Fruit fly (Drosophila melanogaster): ENCODE data around the gene Mur89F.

The Mur89F gene

dm6 chr3R:17138699-17139098 lies 63.2 kb downstream of the Mur89F start, which contains the start of gene CG5265:
Gene CG5265 (plus strand): TSS chr3R:17138999.
- TF ChIP-seq dl (GFP tag; optimal IDR thresholded peaks at IDR 0.05; ENCODE audit: insufficient read depth in 1 of 2, partially characterized antibody in 2 of 2), result no peak
- TF ChIP-seq CG32264 (GFP tag; optimal IDR thresholded peaks at IDR 0.05), result no peak
- TF ChIP-seq tai (GFP tag; optimal IDR thresholded peaks at IDR 0.05), result no peak
- no peak for TF ChIP-seq pan (optimal IDR thresholded peaks at IDR 0.05)
- TF ChIP-seq Rel (GFP tag; optimal IDR thresholded peaks at IDR 0.05), result no peak
- no peak for TF ChIP-seq Rel (tag; optimal IDR thresholded peaks at IDR 0.05)
- no peak for TF ChIP-seq foxo (GFP tag; optimal IDR thresholded peaks at IDR 0.05)
- no peak for TF ChIP-seq dsf (GFP tag; optimal IDR thresholded peaks at IDR 0.05; ENCODE audit: borderline replicate concordance)
- TF ChIP-seq rgr (GFP tag; optimal IDR thresholded peaks at IDR 0.05), result no peak
- no peak for TF ChIP-seq Jra (GFP tag; optimal IDR thresholded peaks at IDR 0.05)
- TF ChIP-seq fru (GFP tag; optimal IDR thresholded peaks at IDR 0.05), result no peak
- TF ChIP-seq sv (GFP tag; optimal IDR thresholded peaks at IDR 0.05), result no peak
- TF ChIP-seq GATAd (GFP tag; optimal IDR thresholded peaks at IDR 0.05), result no peak
- TF ChIP-seq br (GFP tag; optimal IDR thresholded peaks at IDR 0.05), result no peak
- no peak for TF ChIP-seq Dif (GFP tag; optimal IDR thresholded peaks at IDR 0.05; ENCODE audit: partially characterized antibody)
- no peak for TF ChIP-seq Mio (GFP tag; optimal IDR thresholded peaks at IDR 0.05)
- no peak for TF ChIP-seq woc (GFP tag; optimal IDR thresholded peaks at IDR 0.05)
- no peak for TF ChIP-seq Dfd (GFP tag; optimal IDR thresholded peaks at IDR 0.05)

DNA sequence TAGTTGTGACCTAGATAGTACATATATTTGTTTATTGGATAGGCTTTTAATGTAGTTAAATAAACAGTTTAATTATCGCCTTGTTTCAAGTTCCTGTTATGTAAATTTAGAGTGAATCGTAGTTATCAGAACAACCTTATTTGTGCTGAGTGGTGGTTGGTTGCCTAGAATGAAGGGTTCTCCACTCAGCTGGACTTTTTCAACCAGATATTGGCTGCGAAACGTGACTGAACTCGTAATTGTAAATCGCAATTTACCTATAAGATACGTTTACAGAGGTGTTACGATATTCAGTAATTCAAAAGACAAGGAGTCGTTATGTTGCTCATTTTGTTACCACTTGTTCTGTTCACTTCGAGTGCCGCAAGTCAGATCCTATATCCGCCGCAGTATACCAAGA lies 64.3 kb downstream of the Mur89F start, which contains the start of gene CG5255:
Gene CG5255, plus strand, starts transcription at position 301 of the 400 bp plus-strand sequence.
- no peak for TF ChIP-seq N (GFP tag; optimal IDR thresholded peaks at IDR 0.05)

DNA sequence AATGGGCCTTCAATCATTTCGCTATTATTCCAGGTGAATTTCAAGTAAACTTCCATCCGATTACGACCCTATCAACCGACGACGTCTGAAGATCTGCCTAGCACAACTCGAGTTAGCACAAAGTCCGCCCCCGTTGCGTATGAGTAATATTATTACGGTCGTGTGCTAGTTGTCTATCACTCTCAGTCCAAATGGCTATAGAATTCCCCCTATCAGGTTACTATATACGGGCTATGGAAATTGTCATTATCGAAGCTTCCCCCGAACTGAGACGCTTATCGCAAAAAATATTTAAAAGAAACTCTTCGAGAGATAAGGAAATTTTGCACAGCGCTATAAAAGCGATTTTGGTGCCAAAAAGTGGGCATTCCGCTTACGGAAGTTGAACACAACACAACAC lies 66.2 kb downstream of the Mur89F start, which contains the start of gene CG5246:
Gene CG5246, plus strand, starts transcription at position 365 of the 400 bp plus-strand sequence.
- TF ChIP-seq ey (GFP tag; optimal IDR thresholded peaks at IDR 0.05) (no peak), h (GFP tag; optimal IDR thresholded peaks at IDR 0.05) (peak; percentile 49), Rel (GFP tag; optimal IDR thresholded peaks at IDR 0.05) (no peak), Rel (tag; optimal IDR thresholded peaks at IDR 0.05) (peak; percentile 68)

DNA sequence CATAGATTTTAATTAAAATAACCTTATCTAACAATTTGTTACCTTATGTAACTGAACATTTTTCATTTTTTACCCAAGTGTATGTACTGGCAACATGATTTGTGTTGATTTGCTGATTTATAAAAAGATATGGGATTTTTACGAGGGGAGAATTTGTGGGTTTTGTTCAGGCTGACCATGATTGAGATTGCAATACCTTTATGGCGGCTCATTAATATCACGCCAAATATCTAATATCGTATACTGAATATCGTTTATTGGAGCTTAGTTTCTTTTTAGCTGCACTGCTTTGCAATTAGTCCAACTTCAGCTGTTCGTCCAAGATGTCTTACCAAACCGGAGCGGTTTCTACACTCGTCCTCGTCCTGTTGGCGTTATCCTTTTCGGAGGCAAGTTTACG lies 68.0 kb downstream of the Mur89F start, which contains the start of gene CG31267:
Gene CG31267, plus strand, starts transcription at position 301 of the 400 bp plus-strand sequence.
- TF ChIP-seq N (GFP tag; optimal IDR thresholded peaks at IDR 0.05) (no peak), Hr83 (GFP tag; optimal IDR thresholded peaks at IDR 0.05; ENCODE audit: poor library complexity, severe bottlenecking) (no peak), fru (GFP tag; optimal IDR thresholded peaks at IDR 0.05) (no peak), brk (GFP tag; optimal IDR thresholded peaks at IDR 0.05) (no peak), Myc (optimal IDR thresholded peaks at IDR 0.05) (no peak), dmrt93B (GFP tag; optimal IDR thresholded peaks at IDR 0.05) (no peak), sv (GFP tag; optimal IDR thresholded peaks at IDR 0.05) (no peak), Sp1 (GFP tag; optimal IDR thresholded peaks at IDR 0.05) (no peak), Vsx2 (GFP tag; optimal IDR thresholded peaks at IDR 0.05; ENCODE audit: partially characterized antibody) (no peak), rgr (GFP tag; optimal IDR thresholded peaks at IDR 0.05) (no peak), CG9705 (GFP tag; optimal IDR thresholded peaks at IDR 0.05) (no peak), usp (GFP tag; optimal IDR thresholded peaks at IDR 0.05) (no peak), sage (GFP tag; optimal IDR thresholded peaks at IDR 0.05) (no peak), Hr78 (GFP tag; optimal IDR thresholded peaks at IDR 0.05) (no peak)

DNA sequence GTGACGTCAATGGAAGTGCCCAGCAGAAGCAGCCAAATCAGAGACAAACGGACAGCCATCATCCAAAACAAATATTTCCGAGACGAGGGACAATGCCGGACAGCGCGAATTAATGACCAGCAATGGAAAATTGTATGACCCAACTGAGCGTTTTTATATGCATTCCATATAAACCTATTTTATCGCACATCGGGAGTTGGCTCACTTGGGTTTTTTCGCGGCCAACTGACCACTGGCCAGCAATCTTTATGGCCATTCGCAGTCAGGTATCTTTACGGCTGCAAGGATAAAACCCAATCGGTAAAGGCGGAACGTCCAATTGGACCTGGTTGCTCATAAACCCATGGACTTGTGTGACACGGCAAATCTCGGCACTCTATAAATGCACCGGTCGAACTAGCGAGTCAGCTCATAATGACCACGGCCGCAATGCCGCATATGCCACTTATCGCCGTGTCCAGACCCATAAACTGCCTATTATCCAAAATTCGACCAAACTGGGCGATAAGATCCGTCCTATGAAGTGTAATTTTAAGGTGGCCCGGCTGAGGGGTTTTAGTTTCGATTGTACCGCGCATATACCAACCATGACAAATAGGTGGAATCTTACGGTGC lies 69.7 kb downstream of the Mur89F start, which contains the start of the genes CG4053 and CG31266:
Gene CG4053, minus strand, starts transcription at position 101 of the 615 bp plus-strand sequence.
Gene CG31266, plus strand, starts transcription at position 565 of the 615 bp plus-strand sequence.
- TF ChIP-seq CrebA (GFP tag; optimal IDR thresholded peaks at IDR 0.05; ENCODE audit: borderline replicate concordance) (peak; percentile 2), CG32264 (GFP tag; optimal IDR thresholded peaks at IDR 0.05) (no peak)
